Worm (Caenorhabditis elegans) whole organism, L4 larva: ENCODE data around the gene Y15E3A.5.
"Not testable (repeated sequence)": the region's sequence is repeated elsewhere in the genome, so short reads cannot be mapped to it uniquely, and the experiment has no call there.

ENCODE experiments used
- F49E8.2 ChIP-seq: sonication (generic microtip); optimal IDR thresholded peaks from 2 replicates; lab custom pipeline; 2016; ENCODE audit warnings: missing compliant biosample characterization, mild to moderate bottlenecking, missing genetic modification characterization, borderline replicate concordance
- T20F7.1 ChIP-seq: fragments of 200-800 bp; sonication (Bioruptor generic); optimal IDR thresholded peaks from 2 replicates; lab custom pipeline; 2018; ENCODE audit warnings: mild to moderate bottlenecking, missing genetic modification characterization, missing compliant biosample characterization
- T26A8.4 ChIP-seq: fragments of 200-800 bp; sonication (Bioruptor generic); IDR thresholded peaks from 2 replicates; pipeline ENCODE4 v1.3.6; 2022; ENCODE audit warnings: missing genetic modification characterization, missing compliant biosample characterization
- Y5F2A.4 ChIP-seq: fragments of 200-800 bp; sonication (Bioruptor generic); optimal IDR thresholded peaks from 2 replicates; lab custom pipeline; 2018; ENCODE audit warnings: mild to moderate bottlenecking, missing genetic modification characterization, missing compliant biosample characterization
- aha-1 ChIP-seq: fragments of 150-350 bp; peaks from one replicate; lab custom pipeline; 2014; ENCODE audit warnings: missing biosample characterization, missing genetic modification characterization
- ceh-82 ChIP-seq: sonication (generic microtip); optimal IDR thresholded peaks from 2 replicates; lab custom pipeline; 2017; ENCODE audit warnings: missing biosample characterization, missing genetic modification characterization
- cey-2 ChIP-seq: sonication (generic microtip); optimal IDR thresholded peaks from 3 replicates; lab custom pipeline; 2017; ENCODE audit warnings: missing genetic modification characterization, mild to moderate bottlenecking, missing compliant biosample characterization, antibody characterized with exemption, borderline replicate concordance; ENCODE audit not compliant: insufficient read depth
- dve-1 ChIP-seq: sonication (generic microtip); optimal IDR thresholded peaks from 2 replicates; lab custom pipeline; 2017; ENCODE audit warnings: antibody characterized with exemption, mild to moderate bottlenecking, missing genetic modification characterization, missing compliant biosample characterization; ENCODE audit not compliant: insufficient read depth
- fkh-10 ChIP-seq: fragments of 150-350 bp; optimal IDR thresholded peaks from 2 replicates; lab custom pipeline; 2014; ENCODE audit warnings: missing biosample characterization, missing genetic modification reagents, missing genetic modification characterization
- hlh-30 ChIP-seq: sonication (generic microtip); optimal IDR thresholded peaks from 2 replicates; lab custom pipeline; 2017; ENCODE audit warnings: antibody characterized with exemption, mild to moderate bottlenecking, missing genetic modification characterization, missing compliant biosample characterization; ENCODE audit not compliant: insufficient read depth
- hmg-1.1 ChIP-seq: fragments of 200-800 bp; sonication (Bioruptor generic); IDR thresholded peaks from 2 replicates; pipeline ENCODE4 v1.3.6; 2022; ENCODE audit warnings: missing genetic modification reagents, missing genetic modification characterization, missing compliant biosample characterization
- jun-1 ChIP-seq: fragments of 150-350 bp; optimal IDR thresholded peaks from 2 replicates; lab custom pipeline; 2014; ENCODE audit warnings: missing biosample characterization, missing genetic modification reagents, missing genetic modification characterization
- lim-7 ChIP-seq: fragments of 200-800 bp; sonication (Bioruptor generic); IDR thresholded peaks from 2 replicates; pipeline ENCODE4 v1.3.6; 2022; ENCODE audit warnings: missing genetic modification characterization, missing compliant biosample characterization
- lin-1 ChIP-seq: fragments of 200-800 bp; sonication (Bioruptor generic); IDR thresholded peaks from 2 replicates; pipeline ENCODE4 v1.3.6; 2022; ENCODE audit warnings: missing genetic modification reagents, missing genetic modification characterization, missing compliant biosample characterization
- lin-38 ChIP-seq: fragments of 200-800 bp; sonication (Bioruptor generic); IDR thresholded peaks from 2 replicates; pipeline ENCODE4 v1.3.6; 2022; ENCODE audit warnings: missing genetic modification reagents, missing genetic modification characterization, missing compliant biosample characterization
- mep-1 ChIP-seq: fragments of 150-350 bp; sonication (generic microtip); optimal IDR thresholded peaks from 3 replicates; lab custom pipeline; 2014; ENCODE audit warnings: missing biosample characterization, missing genetic modification characterization
- mes-2 ChIP-seq: sonication (generic microtip); optimal IDR thresholded peaks from 2 replicates; lab custom pipeline; 2016; ENCODE audit warnings: missing genotype, mild to moderate bottlenecking, missing genetic modification characterization, missing compliant biosample characterization; ENCODE audit not compliant: poor library complexity, severe bottlenecking
- nhr-102 ChIP-seq: sonication (generic microtip); optimal IDR thresholded peaks from 2 replicates; lab custom pipeline; 2016; ENCODE audit warnings: mild to moderate bottlenecking, missing genetic modification characterization, moderate library complexity, missing compliant biosample characterization
- nhr-25 ChIP-seq: sonication (generic microtip); optimal IDR thresholded peaks from 2 replicates; lab custom pipeline; 2017; ENCODE audit warnings: missing genetic modification characterization, mild to moderate bottlenecking, missing compliant biosample characterization, antibody characterized with exemption, moderate library complexity, borderline replicate concordance; ENCODE audit not compliant: insufficient read depth
- nhr-41 ChIP-seq: fragments of 200-800 bp; sonication (Bioruptor generic); IDR thresholded peaks from 2 replicates; pipeline ENCODE4 v1.3.6; 2022; ENCODE audit warnings: missing genetic modification reagents, missing genetic modification characterization, missing compliant biosample characterization
- pha-4 ChIP-seq, 2 experiments: fragments of 150-350 bp in 1 of 2; fragments of 200-800 bp in 1 of 2; sonication (Bioruptor generic) in 1 of 2; IDR thresholded peaks in 1 of 2; optimal IDR thresholded peaks in 1 of 2; 2 replicates each; pipeline versions ENCODE4 v1.3.6 to Lab custom; 2014 to 2022; ENCODE audit warnings: missing genetic modification characterization in 2 of 2, missing genetic modification reagents in 2 of 2, missing biosample characterization in 1 of 2, missing compliant biosample characterization in 1 of 2
- saeg-2 ChIP-seq: fragments of 200-800 bp; sonication (Bioruptor generic); IDR thresholded peaks from 2 replicates; pipeline ENCODE4 v1.3.6; 2022; ENCODE audit warnings: missing genetic modification reagents, missing genetic modification characterization, missing compliant biosample characterization
- set-16 ChIP-seq: fragments of 200-800 bp; sonication (Bioruptor generic); IDR thresholded peaks from 2 replicates; pipeline ENCODE4 v1.3.6; 2022; ENCODE audit warnings: missing genetic modification reagents, missing genetic modification characterization, missing compliant biosample characterization
- tra-1 ChIP-seq: fragments of 200-800 bp; sonication (Bioruptor generic); IDR thresholded peaks from 2 replicates; pipeline ENCODE4 v1.3.6; 2022; ENCODE audit warnings: missing genetic modification reagents, missing genetic modification characterization, missing compliant biosample characterization
- unc-62 ChIP-seq, 3 experiments: fragments of 150-350 bp in 1 of 3; sonication (generic microtip); optimal IDR thresholded peaks in 2 of 3; peaks in 1 of 3; 1 replicate in 1 of 3; 2 replicates in 2 of 3; lab custom pipeline; 2014 to 2017; ENCODE audit warnings: missing biosample characterization in 3 of 3, missing genetic modification characterization in 3 of 3, missing genetic modification reagents in 3 of 3, missing genotype in 1 of 3
- vab-7 ChIP-seq: fragments of 200-800 bp; sonication (Bioruptor generic); IDR thresholded peaks from 2 replicates; pipeline ENCODE4 v1.3.6; 2022; ENCODE audit warnings: missing genetic modification reagents, missing genetic modification characterization, missing compliant biosample characterization
- zip-2 ChIP-seq: fragments of 150-350 bp; optimal IDR thresholded peaks from 2 replicates; lab custom pipeline; 2014; ENCODE audit warnings: missing biosample characterization, missing genetic modification characterization

Y15E3A.5 gene

DNA sequence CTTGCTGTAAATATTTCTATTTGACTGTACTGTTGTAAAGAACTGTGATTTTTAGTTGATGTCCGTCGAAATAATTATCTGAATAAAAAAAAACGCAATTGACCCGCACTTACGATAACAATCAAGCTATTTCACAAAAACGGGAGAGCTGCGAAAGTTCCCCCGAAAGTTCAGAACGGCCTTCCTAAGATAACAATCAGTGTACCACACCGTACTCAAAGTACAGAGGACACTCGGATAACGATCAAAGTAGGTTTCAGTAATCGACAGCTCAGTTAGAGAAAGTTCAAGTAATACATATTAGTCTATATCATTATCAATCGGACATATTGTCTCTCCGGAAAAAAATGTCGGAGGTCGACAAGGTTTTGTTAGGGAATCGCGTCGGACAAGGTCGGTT, 29.4 kb upstream of the Y15E3A.5 start:
- TF ChIP-seq saeg-2 (GFP tag; lab: Robert Waterston, UW) (no peak), mes-2 (tag; lab: Kevin White, UChicago) (no peak), dve-1 (tag; lab: Kevin White, UChicago) (no peak), unc-62 (GFP tag; optimal IDR thresholded peaks at IDR 0.05 in 1 of 2; lab: Kevin White, UChicago) (peak in 1 of 2 experiments; percentile 27), unc-62 (tag; optimal IDR thresholded peaks at IDR 0.05; lab: Kevin White, UChicago) (no peak), hmg-1.1 (GFP tag; lab: Robert Waterston, UW) (no peak), lim-7 (GFP tag; lab: Robert Waterston, UW) (no peak)

DNA sequence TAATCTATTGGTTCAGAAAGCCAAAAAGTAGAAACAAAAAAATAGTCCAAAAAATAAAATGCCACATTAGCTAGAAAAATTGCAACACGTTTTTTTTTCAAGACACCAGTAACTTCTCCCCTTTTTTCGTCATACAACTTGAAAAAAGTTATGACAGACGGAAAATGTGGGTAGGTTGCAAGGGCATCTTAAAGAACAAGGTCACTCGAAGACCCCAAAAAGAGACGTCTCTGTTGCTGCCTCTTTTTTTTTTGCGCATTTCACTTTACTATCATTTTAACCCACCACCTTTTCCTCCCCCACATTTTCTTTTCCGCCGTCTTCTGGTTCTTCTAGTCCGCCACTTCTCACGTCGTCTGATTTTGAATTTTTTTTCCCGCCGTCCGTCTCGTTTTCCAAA, 28.3 kb upstream of the Y15E3A.5 start:
- no peak for TF ChIP-seq hlh-30 (tag; lab: Kevin White, UChicago)
- TF ChIP-seq fkh-10 (GFP tag; lab: Kevin White, UChicago) = no peak
- TF ChIP-seq zip-2 (tag; lab: Kevin White, UChicago) = no peak
- TF ChIP-seq nhr-25 (tag; lab: Kevin White, UChicago) = peak; percentile 14
- TF ChIP-seq nhr-41 (GFP tag; lab: Robert Waterston, UW) = no peak
- TF ChIP-seq vab-7 (GFP tag; lab: Robert Waterston, UW) = no peak

DNA sequence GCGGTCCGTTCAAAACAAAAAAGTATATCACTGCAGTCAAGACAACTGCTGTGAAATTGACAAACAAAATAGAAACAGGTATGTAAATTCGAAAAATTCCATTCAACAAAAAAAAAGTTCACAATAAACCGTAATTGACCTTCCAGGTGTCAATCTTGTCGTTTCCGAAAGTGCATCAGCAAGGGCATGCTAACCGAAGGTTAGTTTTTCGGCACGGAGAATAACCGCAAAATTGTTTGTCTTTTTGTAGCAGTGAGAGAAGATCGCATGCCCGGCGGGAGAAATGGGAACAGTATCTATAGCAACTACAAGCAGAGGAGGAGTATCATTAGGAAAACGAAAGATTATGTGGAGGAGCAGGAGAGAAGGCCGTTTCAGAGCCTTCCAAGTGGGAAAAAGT, 27.7 kb upstream of the Y15E3A.5 start:
- no peak for TF ChIP-seq ceh-82
- TF ChIP-seq nhr-25 (tag; lab: Kevin White, UChicago) = peak; percentile 56

DNA sequence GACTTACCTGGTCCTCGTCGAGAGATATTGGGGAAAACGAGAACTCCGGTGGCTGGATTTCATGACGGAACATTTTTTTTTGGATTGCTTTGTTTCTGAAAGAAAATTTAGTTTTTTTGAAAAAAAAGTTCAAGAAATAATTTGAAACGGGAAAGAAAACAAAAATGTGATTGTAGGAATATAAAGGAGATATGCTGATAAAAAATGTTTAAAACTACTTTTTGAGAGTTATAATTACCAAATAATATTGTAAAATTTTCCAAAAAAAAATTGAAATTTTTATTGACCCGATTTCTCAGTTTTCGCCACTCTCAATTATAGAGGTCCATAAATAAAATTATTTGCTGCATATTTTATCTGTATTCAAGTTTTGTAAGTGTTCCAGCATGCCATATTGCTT, 23.2 kb upstream of the Y15E3A.5 start, which contains the start of gene glb-28:
TSS of gene glb-28 (minus strand) at position 101 of the 400 bp plus-strand sequence.
- TF ChIP-seq cey-2 (tag; lab: Kevin White, UChicago) (no peak), nhr-102 (tag; lab: Kevin White, UChicago) (no peak), T26A8.4 (GFP tag; lab: Robert Waterston, UW) (no peak)

DNA sequence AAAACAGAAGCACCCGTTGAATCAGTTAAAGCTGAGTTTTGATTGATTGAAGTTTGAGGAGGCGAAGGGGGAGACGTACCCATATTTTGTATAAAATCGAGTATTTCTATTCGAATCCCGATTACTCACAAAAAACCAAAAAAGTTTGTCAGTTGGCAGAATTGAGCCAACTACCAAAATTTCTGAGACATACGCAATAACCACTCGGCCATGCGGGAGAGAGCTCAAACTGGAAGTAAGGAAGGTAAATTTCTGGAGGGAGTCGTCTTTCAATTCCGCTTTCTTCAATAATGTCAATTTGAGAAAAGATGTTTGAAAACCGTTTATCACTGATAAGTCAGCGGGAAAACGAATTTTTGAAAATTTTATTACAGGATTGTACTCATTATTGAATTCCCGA, 20.6 kb upstream of the Y15E3A.5 start:
- peak; percentile 16; the same call in 1 of the 2 replicates for TF ChIP-seq pha-4 (GFP tag; IDR thresholded peaks at IDR 0.05; lab: Robert Waterston, UW)
- TF ChIP-seq pha-4 (tag; optimal IDR thresholded peaks at IDR 0.05; lab: Kevin White, UChicago) = not testable (repeated sequence)
- 0 out of 2 replicates have a peak, but pooled peaks have one; percentile 20 for TF ChIP-seq lin-1 (GFP tag; lab: Robert Waterston, UW)
- TF ChIP-seq aha-1 (tag; lab: Kevin White, UChicago) = peak; percentile 2
- 0 out of 2 replicates have a peak, but pooled peaks have one; percentile 27 for TF ChIP-seq tra-1

DNA sequence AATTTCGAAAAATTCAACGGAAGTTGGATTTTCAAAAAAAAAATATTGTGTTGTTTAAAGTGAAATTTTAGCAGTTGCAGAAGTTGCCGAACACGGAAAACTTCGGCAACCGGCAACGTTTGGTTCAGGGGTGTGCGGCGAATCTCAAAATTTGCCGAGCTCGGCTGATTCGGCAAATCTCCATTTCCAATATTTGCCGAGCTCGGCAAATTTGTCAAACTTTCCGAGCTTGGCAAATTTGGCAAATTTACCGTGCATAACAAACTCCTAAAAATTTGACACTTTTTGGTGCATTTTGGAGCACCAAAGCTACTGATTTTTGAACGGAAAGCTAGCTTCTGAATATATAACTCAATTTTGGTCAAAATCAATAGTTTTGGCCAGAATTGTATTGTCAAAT, 19.1 kb upstream of the Y15E3A.5 start:
- TF ChIP-seq aha-1 (tag; lab: Kevin White, UChicago) (peak; percentile 92), F49E8.2 (no peak), T20F7.1 (GFP tag; lab: Kevin White, UChicago) (no peak), Y5F2A.4 (GFP tag; lab: Kevin White, UChicago) (no peak), mep-1 (tag; lab: Kevin White, UChicago) (no peak), jun-1 (tag; lab: Kevin White, UChicago) (no peak), set-16 (GFP tag; lab: Robert Waterston, UW) (no peak), tra-1 (no peak), lin-38 (GFP tag; lab: Robert Waterston, UW) (no peak)
- TF ChIP-seq, all 104 proteins: peak for 1
